Worm (Caenorhabditis elegans): Measurements from ENCODE around the gene col-169.

The col-169 gene

ce11 chrX:6350016-6350415 is 21.1 kb downstream of the col-169 start, which contains the start of gene C03B1.6:
Gene C03B1.6, plus strand, starts transcription at chrX:6350316.
- TF ChIP-seq pha-4 (GFP tag; IDR thresholded peaks at IDR 0.05) = no peak
- no peak for TF ChIP-seq pha-4 (tag; optimal IDR thresholded peaks at IDR 0.05)
- TF ChIP-seq dpl-1 (GFP tag; optimal IDR thresholded peaks at IDR 0.05) = no peak
- no peak for TF ChIP-seq unc-130 (GFP tag; optimal IDR thresholded peaks at IDR 0.05)
- no peak for TF ChIP-seq unc-39 (tag; optimal IDR thresholded peaks at IDR 0.05)

DNA sequence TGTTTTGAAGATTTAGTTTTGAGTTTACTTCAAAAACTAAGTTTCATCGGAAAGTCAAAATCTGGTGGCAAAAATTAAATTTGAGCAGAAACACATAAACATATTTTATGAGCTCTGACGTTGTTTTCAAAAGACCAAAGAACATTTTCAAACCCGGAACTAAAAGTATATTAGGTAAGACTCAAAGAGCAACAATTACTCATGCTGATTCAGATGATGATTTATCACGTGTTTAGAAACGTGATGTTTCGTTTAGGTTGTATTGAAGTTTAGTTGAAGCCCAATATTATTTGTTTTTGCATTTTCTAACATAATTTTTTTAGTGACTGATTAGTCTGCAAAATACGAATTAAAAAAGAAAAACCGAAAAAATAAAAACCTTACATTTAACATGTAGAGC is 24.8 kb downstream of the col-169 start:
- TF ChIP-seq pqm-1 (tag; optimal IDR thresholded peaks at IDR 0.05) (no peak), lin-15B (tag; optimal IDR thresholded peaks at IDR 0.05) (no peak), lin-29 (GFP tag; IDR thresholded peaks at IDR 0.05) (no peak), F44E2.7 (GFP tag; IDR thresholded peaks at IDR 0.05) (no peak), unc-62 (GFP tag; optimal IDR thresholded peaks at IDR 0.05 in 1 of 2) (peak in 1 of 2 experiments; percentile 25), unc-62 (tag; optimal IDR thresholded peaks at IDR 0.05) (no peak)

DNA sequence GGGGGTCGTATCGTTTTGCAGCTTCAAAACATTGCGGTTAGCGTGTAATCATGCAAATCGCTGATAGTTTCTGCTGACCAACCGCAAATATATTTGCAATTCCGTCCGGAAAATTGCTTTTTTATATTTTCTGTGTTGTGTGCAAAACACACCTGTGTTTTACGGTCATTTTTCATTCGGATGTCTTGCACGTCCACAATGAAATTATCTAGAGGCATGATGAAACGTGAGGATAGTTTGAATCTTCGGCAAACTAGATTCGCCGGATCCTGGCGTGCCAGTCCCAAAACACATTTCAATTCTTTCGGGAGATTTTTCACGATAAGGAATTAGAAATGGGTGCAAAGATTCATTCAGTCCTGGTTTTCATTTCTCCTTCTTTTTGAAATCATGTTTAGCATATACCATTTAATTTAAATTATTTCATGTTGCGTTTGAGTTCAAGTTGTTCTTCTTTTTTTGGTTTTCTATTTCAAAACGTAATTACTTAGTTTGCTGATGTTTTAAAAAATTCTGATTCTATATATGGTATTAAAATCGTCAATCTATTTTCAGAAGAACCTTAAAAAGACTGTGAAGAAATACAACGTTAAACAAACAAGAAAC is 26.2 kb downstream of the col-169 start, which contains the start of gene C03B1.5:
C03B1.5 (plus strand) TSS at position 556 of the 606 bp plus-strand sequence.
- peak; percentile 87 for TF ChIP-seq aha-1 (tag)
- TF ChIP-seq nhr-25 (tag; optimal IDR thresholded peaks at IDR 0.05; ENCODE audit: borderline replicate concordance, insufficient read depth) = no peak
- TF ChIP-seq nhr-6 (tag; optimal IDR thresholded peaks at IDR 0.05) = no peak
- TF ChIP-seq ceh-44 (GFP tag; IDR thresholded peaks at IDR 0.05) = no peak
- TF ChIP-seq F26F4.8 (GFP tag; conservative IDR thresholded peaks at IDR 0.05) = no peak
- no peak for TF ChIP-seq mep-1 (tag; optimal IDR thresholded peaks at IDR 0.05)
- no peak for TF ChIP-seq ceh-62 (tag; optimal IDR thresholded peaks at IDR 0.05)
- TF ChIP-seq daf-16 (GFP tag; optimal IDR thresholded peaks at IDR 0.05) = no peak
- peak; percentile 31 for TF ChIP-seq daf-16 (tag; optimal IDR thresholded peaks at IDR 0.05)
- TF ChIP-seq unc-39 (tag; optimal IDR thresholded peaks at IDR 0.05) = no peak
- no peak for TF ChIP-seq vab-7 (GFP tag; IDR thresholded peaks at IDR 0.05)
- no peak for TF ChIP-seq T26A8.4 (GFP tag; IDR thresholded peaks at IDR 0.05)
- no peak for TF ChIP-seq Y48G9A.11 (GFP tag; IDR thresholded peaks at IDR 0.05)
- TF ChIP-seq lin-15B (tag; optimal IDR thresholded peaks at IDR 0.05) = no peak
- no peak for TF ChIP-seq dmd-6 (GFP tag; IDR thresholded peaks at IDR 0.05)
- no peak for TF ChIP-seq saeg-2 (GFP tag; IDR thresholded peaks at IDR 0.05)
- TF ChIP-seq Y5F2A.4 (GFP tag; optimal IDR thresholded peaks at IDR 0.05) = no peak

ce11 chrX:6357772-6358171 is 28.8 kb downstream of the col-169 start, which contains the start of gene C03B1.10:
Gene C03B1.10, minus strand, starts transcription at chrX:6357872.
- no peak for TF ChIP-seq ZK337.2 (GFP tag; IDR thresholded peaks at IDR 0.05)
- no peak for TF ChIP-seq tag-97 (GFP tag; IDR thresholded peaks at IDR 0.05)
- TF ChIP-seq unc-62 (GFP tag; optimal IDR thresholded peaks at IDR 0.05 in 1 of 2) = peak in 1 of 2 experiments; percentile 25
- TF ChIP-seq unc-62 (tag; optimal IDR thresholded peaks at IDR 0.05) = no peak
- TF ChIP-seq ztf-11 (tag; optimal IDR thresholded peaks at IDR 0.05) = no peak

- TF ChIP-seq aha-1 (tag) = peak; percentile 97
- TF ChIP-seq Y75B8A.6 (GFP tag; IDR thresholded peaks at IDR 0.05) = no peak
Measured at ce11 chrX:6360077-6360476, 31.1 kb downstream of the col-169 start.

- no peak for TF ChIP-seq ztf-11 (tag; optimal IDR thresholded peaks at IDR 0.05)
- no peak for TF ChIP-seq ZK337.2 (GFP tag; IDR thresholded peaks at IDR 0.05)
- TF ChIP-seq nhr-41 (GFP tag; IDR thresholded peaks at IDR 0.05) = no peak
- TF ChIP-seq ceh-62 (tag; optimal IDR thresholded peaks at IDR 0.05) = no peak
- TF ChIP-seq Y105C5A.15 (GFP tag; IDR thresholded peaks at IDR 0.05) = no peak
- no peak for TF ChIP-seq attf-4 (tag; optimal IDR thresholded peaks at IDR 0.05)
- TF ChIP-seq ceh-28 (tag; optimal IDR thresholded peaks at IDR 0.05) = no peak
- TF ChIP-seq tag-97 (GFP tag; IDR thresholded peaks at IDR 0.05) = no peak
- TF ChIP-seq rbr-2 (tag; optimal IDR thresholded peaks at IDR 0.05) = no peak
- TF ChIP-seq nhr-10 (tag; optimal IDR thresholded peaks at IDR 0.05) = no peak
- TF ChIP-seq unc-62 (GFP tag; optimal IDR thresholded peaks at IDR 0.05 in 1 of 2) = no peak
- TF ChIP-seq unc-62 (tag; optimal IDR thresholded peaks at IDR 0.05) = no peak
- no peak for TF ChIP-seq ceh-32 (tag; optimal IDR thresholded peaks at IDR 0.05; ENCODE audit: poor library complexity)
- no peak for TF ChIP-seq pqm-1 (tag; optimal IDR thresholded peaks at IDR 0.05)
- no peak for TF ChIP-seq dmd-8 (GFP tag; IDR thresholded peaks at IDR 0.05)
- TF ChIP-seq spr-1 (tag; optimal IDR thresholded peaks at IDR 0.05) = no peak
- no peak for TF ChIP-seq mes-2 (tag; optimal IDR thresholded peaks at IDR 0.05; ENCODE audit: poor library complexity, severe bottlenecking)
Measured at ce11 chrX:6360658-6361057, 31.7 kb downstream of the col-169 start, which contains the start of gene C03B1.14. Gene C03B1.14, minus strand, starts transcription at chrX:6360758.

Measured in whole organism, L4 larva.